Worm (Caenorhabditis elegans): ENCODE measurements around the gene bus-18.

bus-18 gene

DNA sequence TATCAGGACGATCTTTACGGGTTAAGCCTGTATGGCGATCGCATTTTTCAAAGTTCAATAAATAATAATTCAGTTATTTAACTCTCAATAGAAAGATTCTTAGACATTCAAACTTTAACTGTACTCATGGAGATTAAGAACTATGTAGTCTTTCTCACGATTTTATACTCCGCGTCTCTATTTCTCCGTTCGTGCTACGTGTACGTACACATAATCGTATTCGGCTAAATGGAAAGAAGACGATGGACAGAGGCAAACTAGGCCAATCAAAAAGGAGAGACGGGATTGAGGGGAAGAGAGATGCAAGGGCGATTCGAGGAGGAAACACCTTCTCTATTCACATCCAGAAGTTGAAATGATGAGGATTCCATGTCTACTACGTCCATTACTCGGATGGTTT lies at the start of gene bus-18:
bus-18 (plus strand) TSS at position 301 of the 400 bp plus-strand sequence.
- TF ChIP-seq ztf-29 (GFP tag; IDR thresholded peaks at IDR 0.05) = no peak

DNA sequence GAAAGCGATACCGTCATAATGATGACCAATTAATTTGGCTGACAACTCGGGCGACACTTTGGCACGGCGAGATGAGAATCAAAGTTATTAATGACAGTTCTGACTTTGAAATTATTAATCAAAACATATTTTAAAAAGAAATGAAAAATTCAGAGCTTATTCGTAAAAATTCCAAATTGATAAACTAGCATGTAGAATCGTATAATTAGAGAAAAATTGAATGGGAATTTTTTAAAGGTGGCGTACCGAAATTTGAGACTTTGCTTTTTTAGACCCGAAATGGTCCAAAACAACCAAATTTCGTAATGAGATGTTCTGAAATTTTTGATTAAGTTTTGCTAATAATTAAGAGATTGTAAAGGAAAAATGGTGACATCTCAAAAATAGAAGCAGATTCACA lies 47.5 kb upstream of the bus-18 start, which contains the start of gene daf-11:
daf-11 (minus strand) TSS at position 101 of the 400 bp plus-strand sequence.
- TF ChIP-seq ztf-29 (GFP tag; IDR thresholded peaks at IDR 0.05) = no peak
- TF ChIP-seq tab-1 (GFP tag; IDR thresholded peaks at IDR 0.05) = no peak
- TF ChIP-seq ztf-23 (GFP tag; IDR thresholded peaks at IDR 0.05) = no peak
- TF ChIP-seq ref-1 (GFP tag; conservative IDR thresholded peaks at IDR 0.05) = no peak
- TF ChIP-seq T22C8.4 (GFP tag; IDR thresholded peaks at IDR 0.05) = no peak
- no peak for TF ChIP-seq med-1 (GFP tag; optimal IDR thresholded peaks at IDR 0.05; ENCODE audit: insufficient read depth)
- TF ChIP-seq flt-1 (GFP tag; IDR thresholded peaks at IDR 0.05) = no peak
- no peak for TF ChIP-seq cog-1 (tag; optimal IDR thresholded peaks at IDR 0.05)
- no peak for TF ChIP-seq klf-2 (GFP tag; conservative IDR thresholded peaks at IDR 0.05)

DNA sequence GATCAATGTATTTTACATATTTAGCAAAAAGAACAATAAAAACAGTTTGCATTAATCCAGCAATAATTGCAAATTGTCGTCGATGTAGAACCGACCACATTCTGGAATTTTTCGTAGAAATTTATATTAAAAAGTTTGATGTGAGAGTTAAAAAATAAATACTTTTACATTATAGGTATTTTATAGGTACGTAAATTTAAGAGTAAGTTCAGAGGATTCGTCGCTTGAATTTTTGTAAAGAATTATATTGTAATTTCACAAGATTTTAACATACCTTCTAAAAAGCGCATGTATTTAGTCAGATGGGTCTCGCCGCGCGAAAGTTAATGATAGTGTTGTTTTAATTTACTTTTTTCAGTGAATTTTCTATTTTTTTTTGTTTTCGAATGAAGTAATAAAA lies 43.5 kb upstream of the bus-18 start, which contains the start of gene rhr-2:
rhr-2 (minus strand) TSS at position 101 of the 400 bp plus-strand sequence.
- no peak for TF ChIP-seq med-1 (GFP tag; optimal IDR thresholded peaks at IDR 0.05; ENCODE audit: insufficient read depth)
- TF ChIP-seq ztf-29 (GFP tag; IDR thresholded peaks at IDR 0.05) = no peak
- no peak for TF ChIP-seq cog-1 (tag; optimal IDR thresholded peaks at IDR 0.05)
- no peak for TF ChIP-seq flt-1 (GFP tag; IDR thresholded peaks at IDR 0.05)
- TF ChIP-seq ztf-23 (GFP tag; IDR thresholded peaks at IDR 0.05) = no peak

DNA sequence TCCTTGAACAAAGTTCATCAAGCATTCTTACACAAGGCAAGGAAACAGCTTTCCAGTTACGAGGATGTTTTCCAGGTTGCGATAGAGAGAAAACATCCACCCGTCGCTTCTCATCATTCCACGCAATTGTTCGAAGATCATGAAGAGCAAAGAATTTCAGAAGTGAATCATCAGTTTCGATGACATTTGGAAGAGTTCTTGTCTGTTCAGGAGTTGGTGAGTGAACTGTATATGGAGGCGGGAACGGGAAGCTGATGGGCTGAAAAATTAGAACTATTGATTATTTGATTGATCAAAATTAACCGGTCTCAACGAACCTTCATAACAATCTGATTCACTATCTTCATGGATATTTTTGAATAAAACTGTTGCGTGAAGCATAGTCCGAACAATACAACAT lies 41.5 kb upstream of the bus-18 start:
- TF ChIP-seq T22C8.4 (GFP tag; IDR thresholded peaks at IDR 0.05) (no peak), tab-1 (GFP tag; IDR thresholded peaks at IDR 0.05) (no peak), flt-1 (GFP tag; IDR thresholded peaks at IDR 0.05) (no peak), cog-1 (tag; optimal IDR thresholded peaks at IDR 0.05) (no peak), ztf-23 (GFP tag; IDR thresholded peaks at IDR 0.05) (no peak), ref-1 (GFP tag; conservative IDR thresholded peaks at IDR 0.05) (no peak), ztf-29 (GFP tag; IDR thresholded peaks at IDR 0.05) (no peak), med-1 (GFP tag; optimal IDR thresholded peaks at IDR 0.05; ENCODE audit: insufficient read depth) (no peak), klf-2 (GFP tag; conservative IDR thresholded peaks at IDR 0.05) (no peak)

DNA sequence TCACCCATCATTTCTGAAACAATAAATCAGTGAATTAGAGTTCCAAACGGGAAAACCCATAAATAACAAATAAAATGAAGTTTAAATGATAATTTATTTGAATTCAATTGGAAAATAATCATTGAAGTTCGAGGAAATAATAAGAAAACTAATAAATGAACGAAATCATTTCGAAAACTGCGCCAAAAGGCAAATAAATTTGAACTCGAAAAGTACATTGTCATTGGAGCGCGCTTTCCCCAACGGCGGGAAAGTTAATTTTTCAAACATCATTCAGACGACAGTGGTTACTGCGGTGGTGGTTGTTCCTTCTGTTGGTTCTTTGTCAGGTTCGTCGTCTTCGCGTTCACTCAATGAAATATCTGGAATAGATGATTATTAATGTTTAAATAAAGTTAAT lies 40.1 kb upstream of the bus-18 start, which contains the start of gene npp-22:
npp-22 (minus strand) TSS at position 13 of the 400 bp plus-strand sequence.
- TF ChIP-seq med-1 (GFP tag; optimal IDR thresholded peaks at IDR 0.05; ENCODE audit: insufficient read depth) (no peak), T22C8.4 (GFP tag; IDR thresholded peaks at IDR 0.05) (no peak), ref-1 (GFP tag; conservative IDR thresholded peaks at IDR 0.05) (no peak), klf-2 (GFP tag; conservative IDR thresholded peaks at IDR 0.05) (no peak)

DNA sequence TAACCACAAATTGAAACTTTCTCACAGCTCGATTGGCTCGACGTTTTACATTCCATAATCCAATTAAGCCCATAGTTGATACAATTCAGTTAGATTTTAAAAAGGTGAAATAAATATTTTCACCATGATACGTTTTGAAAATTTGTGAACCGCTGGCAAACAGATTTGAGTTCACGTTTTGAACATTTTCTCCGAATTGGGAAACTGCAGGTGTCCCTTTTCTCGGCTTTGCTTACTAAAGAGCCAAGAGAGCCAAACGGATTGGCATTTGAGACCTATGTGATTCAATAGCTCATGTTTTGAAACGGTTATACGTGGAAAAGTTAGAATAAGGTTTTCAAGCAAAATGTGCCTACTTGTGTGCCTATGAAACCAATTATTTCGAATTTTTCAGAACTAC lies 36.6 kb upstream of the bus-18 start, which contains the start of gene spe-42:
spe-42 (minus strand) TSS at position 101 of the 400 bp plus-strand sequence.
- TF ChIP-seq tab-1 (GFP tag; IDR thresholded peaks at IDR 0.05) = no peak
- no peak for TF ChIP-seq ztf-23 (GFP tag; IDR thresholded peaks at IDR 0.05)
- TF ChIP-seq flt-1 (GFP tag; IDR thresholded peaks at IDR 0.05) = no peak
- TF ChIP-seq med-1 (GFP tag; optimal IDR thresholded peaks at IDR 0.05; ENCODE audit: insufficient read depth) = no peak
- no peak for TF ChIP-seq ztf-29 (GFP tag; IDR thresholded peaks at IDR 0.05)
- TF ChIP-seq cog-1 (tag; optimal IDR thresholded peaks at IDR 0.05) = no peak

DNA sequence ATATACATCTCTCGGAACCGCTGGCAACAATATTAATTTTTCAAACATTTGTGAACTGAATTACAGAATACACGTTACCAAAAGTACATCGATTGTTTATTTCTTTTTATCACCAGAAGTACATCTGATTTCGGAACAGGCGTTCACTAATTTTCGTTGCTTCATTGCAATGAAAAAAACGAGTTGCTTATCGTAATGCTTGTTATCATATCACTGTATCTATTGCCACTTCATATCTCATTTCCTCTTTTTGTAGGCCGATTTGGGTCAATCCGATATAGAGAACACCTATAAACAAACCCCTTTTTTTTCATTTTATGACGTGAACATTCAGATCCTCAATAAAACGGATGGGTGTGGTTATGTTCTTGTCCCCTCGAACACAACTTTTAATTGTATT lies 36.2 kb upstream of the bus-18 start:
- TF ChIP-seq tab-1 (GFP tag; IDR thresholded peaks at IDR 0.05) = no peak
- TF ChIP-seq T22C8.4 (GFP tag; IDR thresholded peaks at IDR 0.05) = no peak
- TF ChIP-seq flt-1 (GFP tag; IDR thresholded peaks at IDR 0.05) = no peak
- no peak for TF ChIP-seq cog-1 (tag; optimal IDR thresholded peaks at IDR 0.05)
- no peak for TF ChIP-seq med-1 (GFP tag; optimal IDR thresholded peaks at IDR 0.05; ENCODE audit: insufficient read depth)
- TF ChIP-seq ref-1 (GFP tag; conservative IDR thresholded peaks at IDR 0.05) = no peak
- TF ChIP-seq ztf-29 (GFP tag; IDR thresholded peaks at IDR 0.05) = no peak
- TF ChIP-seq ztf-23 (GFP tag; IDR thresholded peaks at IDR 0.05) = no peak
- no peak for TF ChIP-seq klf-2 (GFP tag; conservative IDR thresholded peaks at IDR 0.05)

DNA sequence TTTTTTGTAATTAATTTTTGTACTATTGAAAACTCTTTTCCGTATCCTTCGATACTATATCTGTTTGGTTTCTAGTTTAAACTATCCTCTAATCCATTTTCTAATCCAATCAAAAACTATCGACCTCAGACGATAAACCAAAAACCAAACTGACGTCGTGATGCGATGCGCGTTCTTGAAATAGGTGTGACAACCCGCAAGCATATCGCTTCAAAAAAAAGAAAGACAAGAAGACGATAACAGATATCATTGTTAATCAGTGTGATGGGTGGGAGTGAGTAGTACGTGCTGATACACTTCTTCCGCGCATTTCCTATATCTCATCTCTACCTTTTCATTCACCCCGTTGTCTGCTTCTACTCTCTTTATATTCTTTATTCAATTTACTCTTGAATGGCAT lies 33.7 kb upstream of the bus-18 start, which contains the start of gene T04F3.1:
T04F3.1 (plus strand) TSS at position 246 of the 400 bp plus-strand sequence.
- no peak for TF ChIP-seq ztf-23 (GFP tag; IDR thresholded peaks at IDR 0.05)
- TF ChIP-seq med-1 (GFP tag; optimal IDR thresholded peaks at IDR 0.05; ENCODE audit: insufficient read depth) = no peak
- no peak for TF ChIP-seq klf-2 (GFP tag; conservative IDR thresholded peaks at IDR 0.05)
- no peak for TF ChIP-seq cog-1 (tag; optimal IDR thresholded peaks at IDR 0.05)
- TF ChIP-seq T22C8.4 (GFP tag; IDR thresholded peaks at IDR 0.05) = no peak
- no peak for TF ChIP-seq tab-1 (GFP tag; IDR thresholded peaks at IDR 0.05)
- TF ChIP-seq ztf-29 (GFP tag; IDR thresholded peaks at IDR 0.05) = no peak
- TF ChIP-seq ref-1 (GFP tag; conservative IDR thresholded peaks at IDR 0.05) = no peak
- no peak for TF ChIP-seq flt-1 (GFP tag; IDR thresholded peaks at IDR 0.05)

DNA sequence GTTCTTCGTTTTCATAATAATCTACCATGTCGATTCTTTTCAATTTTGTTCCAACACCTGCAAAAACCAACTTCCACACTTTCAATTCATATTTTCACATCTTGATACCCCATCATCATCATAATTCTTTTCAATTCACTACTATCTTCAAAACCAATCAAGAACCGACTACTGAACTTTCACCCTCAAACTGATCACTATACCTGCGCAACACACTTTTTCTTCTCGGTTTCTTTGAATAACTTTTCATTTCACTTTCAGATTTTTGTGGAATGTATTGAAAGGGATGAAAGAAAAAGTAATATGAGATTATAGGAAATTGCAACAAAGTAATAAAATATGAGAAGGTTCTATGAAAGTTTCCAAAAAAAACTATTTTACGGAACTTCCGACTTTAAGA lies 32.4 kb upstream of the bus-18 start:
- TF ChIP-seq tab-1 (GFP tag; IDR thresholded peaks at IDR 0.05) = no peak

DNA sequence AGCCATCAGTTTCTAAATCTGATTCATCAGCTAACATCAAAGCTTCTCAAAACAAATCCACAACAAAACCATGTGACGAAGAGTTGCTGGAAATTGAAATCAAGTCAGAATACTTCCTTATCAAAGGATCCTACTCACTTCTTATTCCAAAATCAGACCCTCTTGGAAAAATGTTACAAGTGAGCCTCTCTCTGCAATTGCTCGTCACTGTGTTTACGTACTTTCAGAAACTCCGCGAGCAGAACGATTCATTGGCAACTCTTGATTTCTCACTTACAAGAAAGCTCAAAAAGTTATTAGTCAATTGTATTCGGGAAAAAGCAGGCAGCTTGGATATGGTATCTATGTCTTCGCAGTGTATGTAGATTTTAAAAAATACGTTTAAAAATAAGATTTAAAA lies 22.0 kb upstream of the bus-18 start:
- TF ChIP-seq med-1 (GFP tag; optimal IDR thresholded peaks at IDR 0.05; ENCODE audit: insufficient read depth) (no peak), flt-1 (GFP tag; IDR thresholded peaks at IDR 0.05) (no peak), klf-2 (GFP tag; conservative IDR thresholded peaks at IDR 0.05) (no peak), ref-1 (GFP tag; conservative IDR thresholded peaks at IDR 0.05) (no peak), ztf-23 (GFP tag; IDR thresholded peaks at IDR 0.05) (no peak), tab-1 (GFP tag; IDR thresholded peaks at IDR 0.05) (no peak), cog-1 (tag; optimal IDR thresholded peaks at IDR 0.05) (no peak), T22C8.4 (GFP tag; IDR thresholded peaks at IDR 0.05) (no peak), ztf-29 (GFP tag; IDR thresholded peaks at IDR 0.05) (no peak)

DNA sequence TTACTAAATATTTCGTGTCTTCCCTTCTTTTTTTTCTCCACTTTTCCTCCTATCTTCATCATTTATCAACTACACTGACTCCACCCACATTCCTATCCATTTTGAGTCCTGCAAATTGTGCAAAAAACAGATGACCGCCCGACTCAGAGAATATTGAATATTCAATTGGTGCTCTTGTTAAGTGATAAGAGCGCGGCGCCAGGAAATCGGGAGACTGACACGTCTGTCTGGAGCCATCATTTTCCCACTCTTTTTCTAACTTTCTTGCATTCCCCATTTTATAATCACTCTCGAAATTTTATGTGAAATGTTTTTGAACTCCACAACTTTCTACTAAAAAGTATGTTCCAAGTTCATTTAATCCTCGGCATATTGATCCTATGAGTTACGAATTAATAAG lies 17.7 kb upstream of the bus-18 start:
- TF ChIP-seq ref-1 (GFP tag; conservative IDR thresholded peaks at IDR 0.05) = no peak
- no peak for TF ChIP-seq T22C8.4 (GFP tag; IDR thresholded peaks at IDR 0.05)
- no peak for TF ChIP-seq cog-1 (tag; optimal IDR thresholded peaks at IDR 0.05)

Measured in whole organism, midembryonic.